Fruit fly (Drosophila melanogaster) whole organism, adult: Measurements from ENCODE around the gene CG7985.

Experiments used
- CG14711 ChIP-seq: fragments of 200-800 bp; sonication (Bioruptor generic); optimal IDR thresholded peaks from 2 replicates; lab custom pipeline; 2018; ENCODE audit warnings: missing biosample characterization, mild to moderate bottlenecking, missing genetic modification characterization, moderate library complexity
- CG5204 ChIP-seq: fragments of 200-800 bp; sonication (Bioruptor generic); optimal IDR thresholded peaks from 2 replicates; lab custom pipeline; 2016; ENCODE audit warnings: missing biosample characterization, missing genetic modification characterization
- CG7045 ChIP-seq: fragments of 200-800 bp; sonication (Bioruptor generic); optimal IDR thresholded peaks from 2 replicates; lab custom pipeline; 2017; ENCODE audit warnings: missing biosample characterization, mild to moderate bottlenecking, missing genetic modification characterization
- CG7101 ChIP-seq: fragments of 200-800 bp; sonication (Bioruptor generic); optimal IDR thresholded peaks from 2 replicates; lab custom pipeline; 2018; ENCODE audit warnings: missing biosample characterization, mild to moderate bottlenecking, missing genetic modification characterization, moderate library complexity
- Hr96 ChIP-seq: fragments of 200-800 bp; sonication (Bioruptor generic); optimal IDR thresholded peaks from 2 replicates; lab custom pipeline; 2016; ENCODE audit warnings: missing biosample characterization, missing genetic modification characterization
- bab1 ChIP-seq: fragments of 200-800 bp; sonication (Bioruptor generic); optimal IDR thresholded peaks from 3 replicates; lab custom pipeline; 2019; ENCODE audit warnings: missing biosample characterization, mild to moderate bottlenecking, missing genetic modification characterization, moderate library complexity
- cic ChIP-seq: fragments of 200-800 bp; sonication (Bioruptor generic); optimal IDR thresholded peaks from 2 replicates; lab custom pipeline; 2017; ENCODE audit warnings: missing biosample characterization, mild to moderate bottlenecking, missing genetic modification characterization, moderate library complexity
- cnc ChIP-seq, 2 experiments: fragments of >200 bp; optimal IDR thresholded peaks; 2 replicates each; lab custom pipeline; 2017
- kay ChIP-seq: fragments of 200-800 bp; sonication (Bioruptor generic); peaks from one replicate; lab custom pipeline; 2016; ENCODE audit warnings: missing biosample characterization, missing genetic modification characterization, borderline replicate concordance
- tj ChIP-seq: fragments of 200-800 bp; sonication (Bioruptor generic); optimal IDR thresholded peaks from 3 replicates; lab custom pipeline; 2017; ENCODE audit warnings: missing biosample characterization, mild to moderate bottlenecking, missing genetic modification characterization, moderate library complexity

DNA sequence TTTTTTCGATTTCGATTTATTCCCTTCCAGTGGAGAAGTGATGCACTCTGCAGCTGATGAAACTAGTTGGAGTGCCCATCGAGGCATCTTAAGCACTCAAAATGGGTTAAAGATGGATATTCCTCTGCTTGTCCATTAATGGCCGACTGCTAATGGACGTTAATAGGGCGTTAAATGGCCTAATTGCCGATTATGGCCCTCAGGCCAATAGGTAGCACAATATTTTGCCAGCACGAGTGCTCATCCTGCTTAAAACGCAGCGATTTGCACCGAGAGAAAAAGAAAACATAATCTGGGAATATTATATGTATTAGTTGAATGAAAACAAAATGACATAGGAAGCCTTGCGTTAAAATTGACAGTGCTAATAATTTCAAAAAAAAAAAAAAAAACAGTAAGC lies 8.8 kb downstream of the CG7985 start, which contains the start of gene CG44158:
- TF ChIP-seq CG7101 (no peak), CG14711 (tag; lab: Kevin White, UChicago) (no peak), bab1 (no peak), cnc (optimal IDR thresholded peaks at IDR 0.05; lab: Kevin White, UChicago) (no peak), cic (GFP tag; lab: Kevin White, UChicago) (no peak), tj (GFP tag; lab: Kevin White, UChicago) (no peak), kay (GFP tag; lab: Kevin White, UChicago) (no peak), Hr96 (no peak), CG5204 (GFP tag; lab: Kevin White, UChicago) (no peak), CG7045 (GFP tag; lab: Kevin White, UChicago) (no peak)
